Fruit fly (Drosophila melanogaster) whole organism, wandering third instar larva: ENCODE measurements around the gene CG18528.

Experiments used
- Abd-B ChIP-seq: fragments of >200 bp; optimal IDR thresholded peaks from 2 replicates; lab custom pipeline; 2017; ENCODE audit warnings: missing biosample characterization, missing genetic modification characterization
- CG32264 ChIP-seq: fragments of 200-800 bp; sonication (Bioruptor generic); optimal IDR thresholded peaks from 2 replicates; lab custom pipeline; 2016; ENCODE audit warnings: missing biosample characterization, missing genetic modification characterization
- CG9705 ChIP-seq: fragments of 200-800 bp; sonication (Bioruptor generic); optimal IDR thresholded peaks from 2 replicates; lab custom pipeline; 2018; ENCODE audit warnings: missing biosample characterization, mild to moderate bottlenecking, missing genetic modification characterization
- CrebA ChIP-seq: fragments of 200-800 bp; sonication (Bioruptor generic); optimal IDR thresholded peaks from 2 replicates; lab custom pipeline; 2016; ENCODE audit warnings: missing biosample characterization, mild to moderate bottlenecking, missing genetic modification characterization, borderline replicate concordance
- Dif ChIP-seq: fragments of 200-275, 200-300 bp; sonication (Bioruptor generic); optimal IDR thresholded peaks from 2 replicates; lab custom pipeline; 2018; ENCODE audit warnings: missing biosample characterization, missing genetic modification characterization; ENCODE audit not compliant: partially characterized antibody
- GATAd ChIP-seq: sonication (Bioruptor generic); optimal IDR thresholded peaks from 2 replicates; lab custom pipeline; 2016; ENCODE audit warnings: missing biosample characterization, missing genetic modification characterization
- HLH106 ChIP-seq: fragments of 200-800 bp; optimal IDR thresholded peaks from 3 replicates; lab custom pipeline; 2019; ENCODE audit warnings: missing biosample characterization, mild to moderate bottlenecking, missing genetic modification characterization, moderate library complexity
- Hnf4 ChIP-seq: fragments of 200-800 bp; sonication (Bioruptor generic); optimal IDR thresholded peaks from 2 replicates; lab custom pipeline; 2016; ENCODE audit warnings: missing biosample characterization, mild to moderate bottlenecking, missing genetic modification characterization
- Hr78 ChIP-seq: fragments of >200 bp; optimal IDR thresholded peaks from 2 replicates; lab custom pipeline; 2017; ENCODE audit warnings: missing biosample characterization, missing genetic modification characterization
- Hr83 ChIP-seq: fragments of 200-300 bp; sonication (Bioruptor generic); optimal IDR thresholded peaks from 2 replicates; lab custom pipeline; 2016; ENCODE audit warnings: missing biosample characterization, mild to moderate bottlenecking, missing genetic modification characterization, moderate library complexity; ENCODE audit not compliant: poor library complexity, severe bottlenecking
- Jra ChIP-seq: sonication (Bioruptor generic); optimal IDR thresholded peaks from 2 replicates; lab custom pipeline; 2016; ENCODE audit warnings: missing biosample characterization, missing genetic modification characterization
- Mio ChIP-seq: sonication (Bioruptor generic); optimal IDR thresholded peaks from 2 replicates; lab custom pipeline; 2016; ENCODE audit warnings: missing biosample characterization, missing genetic modification characterization
- Myc ChIP-seq: fragments of >200 bp; optimal IDR thresholded peaks from 2 replicates; lab custom pipeline; 2017
- N ChIP-seq: fragments of >200 bp; optimal IDR thresholded peaks from 2 replicates; lab custom pipeline; 2018; ENCODE audit warnings: missing biosample characterization, missing external identifiers, missing genetic modification characterization
- OdsH ChIP-seq: fragments of 200-800 bp; sonication (Bioruptor generic); optimal IDR thresholded peaks from 2 replicates; lab custom pipeline; 2016; ENCODE audit warnings: missing biosample characterization, mild to moderate bottlenecking, missing genetic modification characterization
- Rel ChIP-seq, 2 experiments: fragments of 200-800 bp; sonication (Bioruptor generic) in 1 of 2; optimal IDR thresholded peaks; 2 replicates in 1 of 2; 3 replicates in 1 of 2; lab custom pipeline; 2016 to 2019; ENCODE audit warnings: mild to moderate bottlenecking in 2 of 2, missing biosample characterization in 2 of 2, missing genetic modification characterization in 2 of 2, moderate library complexity in 1 of 2
- Sp1 ChIP-seq: fragments of 200-800 bp; sonication (Bioruptor generic); optimal IDR thresholded peaks from 3 replicates; lab custom pipeline; 2019; ENCODE audit warnings: missing biosample characterization, mild to moderate bottlenecking, missing genetic modification characterization, moderate library complexity
- Vsx2 ChIP-seq: fragments of 200-300, 225-300 bp; sonication (Bioruptor generic); optimal IDR thresholded peaks from 2 replicates; lab custom pipeline; 2018; ENCODE audit warnings: missing biosample characterization, missing genetic modification characterization; ENCODE audit not compliant: partially characterized antibody
- brk ChIP-seq: fragments of 200-800 bp; sonication (Bioruptor generic); optimal IDR thresholded peaks from 2 replicates; lab custom pipeline; 2016; ENCODE audit warnings: missing biosample characterization, mild to moderate bottlenecking, missing genetic modification characterization
- dmrt93B ChIP-seq: fragments of 200-800 bp; sonication (Bioruptor generic); optimal IDR thresholded peaks from 2 replicates; lab custom pipeline; 2018; ENCODE audit warnings: missing biosample characterization, mild to moderate bottlenecking, missing genetic modification characterization
- dsf ChIP-seq: sonication (Bioruptor generic); optimal IDR thresholded peaks from 2 replicates; lab custom pipeline; 2016; ENCODE audit warnings: missing biosample characterization, missing genetic modification characterization, borderline replicate concordance
- ey ChIP-seq: fragments of 200-800 bp; sonication (Bioruptor generic); optimal IDR thresholded peaks from 2 replicates; lab custom pipeline; 2016; ENCODE audit warnings: missing biosample characterization, missing genetic modification characterization
- foxo ChIP-seq, 2 experiments: fragments of 200-800 bp; sonication (Bioruptor generic); optimal IDR thresholded peaks; 2 replicates in 1 of 2; 3 replicates in 1 of 2; lab custom pipeline; 2016 to 2017; ENCODE audit warnings: missing biosample characterization in 2 of 2, missing genetic modification characterization in 2 of 2
- h ChIP-seq: fragments of 200-800 bp; sonication (Bioruptor generic); optimal IDR thresholded peaks from 3 replicates; lab custom pipeline; 2016; ENCODE audit warnings: missing biosample characterization, mild to moderate bottlenecking, missing genetic modification characterization
- jim ChIP-seq: fragments of 175-275, 200-325 bp; sonication (Bioruptor generic); optimal IDR thresholded peaks from 2 replicates; lab custom pipeline; 2016; ENCODE audit warnings: missing biosample characterization, mild to moderate bottlenecking, missing genetic modification characterization
- lola ChIP-seq: fragments of >200 bp; optimal IDR thresholded peaks from 2 replicates; lab custom pipeline; 2017; ENCODE audit warnings: missing biosample characterization, missing genetic modification characterization
- pan ChIP-seq: fragments of >200 bp; optimal IDR thresholded peaks from 2 replicates; lab custom pipeline; 2017
- sage ChIP-seq: fragments of 200-800 bp; sonication (Bioruptor generic); optimal IDR thresholded peaks from 2 replicates; lab custom pipeline; 2016; ENCODE audit warnings: missing biosample characterization, mild to moderate bottlenecking, missing genetic modification characterization
- sv ChIP-seq: fragments of 200-800 bp; sonication (Bioruptor generic); optimal IDR thresholded peaks from 3 replicates; lab custom pipeline; 2016; ENCODE audit warnings: missing biosample characterization, missing genetic modification characterization
- tai ChIP-seq: sonication (Bioruptor generic); optimal IDR thresholded peaks from 2 replicates; lab custom pipeline; 2016; ENCODE audit warnings: missing biosample characterization, missing genetic modification characterization
- usp ChIP-seq: fragments of >200 bp; optimal IDR thresholded peaks from 2 replicates; lab custom pipeline; 2017; ENCODE audit warnings: missing biosample characterization, missing genetic modification characterization
- woc ChIP-seq: sonication (Bioruptor generic); optimal IDR thresholded peaks from 2 replicates; lab custom pipeline; 2016; ENCODE audit warnings: missing biosample characterization, mild to moderate bottlenecking, missing genetic modification characterization

The CG18528 gene

DNA sequence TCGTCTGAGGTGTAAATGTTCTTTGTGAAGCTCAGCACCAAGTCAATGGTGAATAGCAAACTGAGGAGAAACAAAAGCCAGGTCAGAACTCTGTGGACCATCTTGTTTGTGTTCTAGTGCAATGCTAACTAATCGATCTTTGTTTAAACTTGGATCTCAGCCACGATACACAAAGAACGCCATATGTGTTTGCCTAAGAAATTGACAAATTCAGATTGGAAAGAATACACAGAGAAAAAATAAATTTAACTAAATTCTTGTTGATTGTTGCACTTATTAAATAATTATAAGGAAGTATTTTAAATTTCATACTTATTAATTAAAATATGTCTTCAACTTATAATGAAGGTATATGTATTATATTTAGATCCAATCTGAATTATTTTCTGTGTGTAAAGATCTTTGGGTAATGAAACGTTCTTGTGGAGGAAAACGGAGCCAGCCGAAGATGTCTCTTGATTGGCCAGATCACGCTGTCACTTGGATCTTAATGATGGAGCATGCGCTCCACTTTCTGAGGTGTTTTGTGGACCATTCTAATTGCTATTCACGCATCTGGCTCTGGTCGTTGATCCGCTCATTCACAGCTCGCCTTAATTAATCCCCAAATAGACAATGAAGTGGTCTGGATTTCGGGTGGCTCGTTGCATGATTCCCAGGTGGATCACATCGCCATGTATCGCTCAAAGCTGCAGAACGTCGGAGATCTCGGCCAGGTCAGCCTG lies 5.1 kb upstream of the CG18528 start, which contains the start of the genes CG17784 and CG13613:
TSS of gene CG17784 (minus strand) at position 101 of the 725 bp plus-strand sequence.
TSS of gene CG13613 (plus strand) at position 675 of the 725 bp plus-strand sequence.
- TF ChIP-seq tai (GFP tag; lab: Kevin White, UChicago) (no peak), HLH106 (no peak), Dif (GFP tag; lab: Kevin White, UChicago) (no peak), Vsx2 (no peak), foxo (GFP tag; optimal IDR thresholded peaks at IDR 0.05; lab: Kevin White, UChicago) (no peak), dmrt93B (no peak), ey (GFP tag; lab: Kevin White, UChicago) (no peak), jim (GFP tag; lab: Kevin White, UChicago) (no peak), CG9705 (no peak), Hr78 (GFP tag; lab: Kevin White, UChicago) (no peak), Sp1 (GFP tag; lab: Kevin White, UChicago) (no peak)
- TF ChIP-seq, all 38 proteins: peak for 0

DNA sequence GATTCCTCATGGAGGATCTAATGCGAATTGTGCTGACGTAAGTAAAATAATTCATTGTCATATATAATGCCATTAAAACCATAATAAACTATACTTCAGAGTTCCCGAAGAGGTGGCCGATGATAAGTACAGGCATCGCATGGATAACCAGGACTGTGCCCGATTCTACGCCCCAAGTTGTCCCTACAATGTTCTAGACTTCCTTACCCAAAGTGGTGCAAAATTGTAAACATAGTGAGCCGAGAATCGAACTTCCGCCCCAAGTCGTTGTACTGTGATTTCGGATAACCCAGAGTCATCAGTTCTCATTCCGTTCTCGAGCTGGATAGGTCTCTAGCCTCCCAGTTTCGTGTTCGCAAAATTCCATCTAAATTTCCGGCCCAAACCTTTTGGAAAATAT lies 2.9 kb upstream of the CG18528 start, which contains the start of gene CG33340:
TSS of gene CG33340 (plus strand) at position 301 of the 400 bp plus-strand sequence.
- TF ChIP-seq CG32264 (GFP tag; lab: Kevin White, UChicago) = no peak
- TF ChIP-seq lola = no peak
- TF ChIP-seq, all 38 proteins: peak for 0

DNA sequence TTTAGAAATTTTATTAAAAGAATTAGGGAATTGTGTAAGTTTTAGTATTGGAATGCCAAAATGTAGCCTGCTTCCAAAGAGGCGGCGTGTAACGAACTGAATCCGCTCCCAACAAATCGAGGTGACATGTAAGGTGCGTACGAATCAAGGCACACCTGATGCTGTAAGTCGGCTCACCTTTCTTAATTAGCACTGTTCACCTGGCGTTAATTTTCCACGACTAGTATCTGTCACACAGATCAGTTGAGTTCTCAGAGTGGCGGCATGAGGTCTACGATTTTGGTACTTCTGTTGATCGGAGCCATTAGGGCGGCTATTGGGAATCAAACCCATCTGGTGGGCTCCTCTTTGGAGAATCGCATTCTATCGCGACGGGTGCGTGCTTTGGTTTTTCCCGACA lies 1.6 kb upstream of the CG18528 start, which contains the start of the genes CG5762 and CG33339:
TSS of gene CG5762 (minus strand) at position 101 of the 400 bp plus-strand sequence.
TSS of gene CG33339 (plus strand) at position 265 of the 400 bp plus-strand sequence.
- TF ChIP-seq CrebA (GFP tag; lab: Kevin White, UChicago) = no peak
- TF ChIP-seq OdsH = no peak
- TF ChIP-seq dsf (GFP tag; lab: Kevin White, UChicago) = no peak
- TF ChIP-seq N (GFP tag; lab: Kevin White, UChicago) = no peak
- TF ChIP-seq jim (GFP tag; lab: Kevin White, UChicago) = no peak
- TF ChIP-seq Hr83 = no peak
- TF ChIP-seq brk (GFP tag; lab: Kevin White, UChicago) = no peak
- no peak for TF ChIP-seq Myc (lab: Kevin White, UChicago)
- TF ChIP-seq Rel (GFP tag; optimal IDR thresholded peaks at IDR 0.05; lab: Kevin White, UChicago) = no peak
- no peak for TF ChIP-seq Rel (tag; optimal IDR thresholded peaks at IDR 0.05; lab: Kevin White, UChicago)
- TF ChIP-seq, all 38 proteins: peak for 0

DNA sequence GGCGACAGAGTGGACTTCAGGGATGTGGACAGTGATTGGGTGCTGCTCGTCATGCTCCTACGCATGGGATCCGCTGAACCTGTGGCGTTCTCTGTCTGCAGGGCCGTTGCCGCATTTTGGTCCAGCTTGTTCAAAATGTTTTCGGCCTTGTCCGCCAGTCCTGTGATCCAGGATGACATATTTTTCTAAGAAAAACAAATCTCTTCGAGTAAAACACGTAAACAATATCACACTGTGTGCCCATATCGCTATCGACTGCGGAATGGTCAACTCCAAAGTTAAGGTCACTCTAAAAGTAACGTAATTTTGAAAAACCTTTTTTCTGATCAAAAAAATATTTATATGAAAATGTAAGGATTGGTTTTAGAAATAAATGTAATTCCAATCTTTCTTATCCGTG lies 2.2 kb downstream of the CG18528 start, which contains the start of gene Golgin84:
TSS of gene Golgin84 (minus strand) at position 241 of the 400 bp plus-strand sequence.
- no peak for TF ChIP-seq usp
- no peak for TF ChIP-seq Hr83
- TF ChIP-seq Abd-B = no peak
- no peak for TF ChIP-seq OdsH
- no peak for TF ChIP-seq CG32264 (GFP tag; lab: Kevin White, UChicago)
- TF ChIP-seq pan (lab: Kevin White, UChicago) = no peak
- TF ChIP-seq brk (GFP tag; lab: Kevin White, UChicago) = no peak
- no peak for TF ChIP-seq h (GFP tag; lab: Kevin White, UChicago)
- no peak for TF ChIP-seq CG9705
- TF ChIP-seq woc (GFP tag; lab: Kevin White, UChicago) = no peak
- TF ChIP-seq Hnf4 = no peak
- no peak for TF ChIP-seq lola
- TF ChIP-seq sv (GFP tag; lab: Kevin White, UChicago) = no peak
- no peak for TF ChIP-seq Vsx2
- no peak for TF ChIP-seq Myc (lab: Kevin White, UChicago)
- no peak for TF ChIP-seq dmrt93B
- no peak for TF ChIP-seq foxo (GFP tag; optimal IDR thresholded peaks at IDR 0.05; lab: Kevin White, UChicago)

DNA sequence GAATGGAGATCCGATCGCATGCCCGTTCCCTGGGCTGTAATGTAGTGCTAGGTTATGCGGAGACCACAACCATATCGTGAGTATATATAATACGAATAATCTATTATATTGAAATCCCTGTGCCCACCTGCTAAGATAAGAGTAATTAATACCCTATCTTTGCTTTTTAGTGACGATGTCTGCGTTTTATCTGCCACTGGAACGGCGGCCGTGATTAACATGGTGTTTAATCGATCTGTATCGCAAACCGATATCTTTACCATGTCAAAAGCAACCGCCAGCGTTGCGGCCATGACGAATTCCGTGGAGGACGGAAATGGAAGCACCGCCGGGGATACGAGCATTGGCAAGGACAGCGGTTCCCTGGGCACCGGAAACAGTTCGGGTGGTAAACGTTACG lies 6.5 kb downstream of the CG18528 start:
- TF ChIP-seq Dif (GFP tag; lab: Kevin White, UChicago) (no peak), tai (GFP tag; lab: Kevin White, UChicago) (no peak), pan (lab: Kevin White, UChicago) (no peak), Vsx2 (no peak), N (GFP tag; lab: Kevin White, UChicago) (no peak), Hr83 (no peak), Jra (GFP tag; lab: Kevin White, UChicago) (no peak), sage (GFP tag; lab: Kevin White, UChicago) (no peak), dsf (GFP tag; lab: Kevin White, UChicago) (no peak), CG9705 (no peak), Mio (GFP tag; lab: Kevin White, UChicago) (no peak), GATAd (no peak), CG32264 (GFP tag; lab: Kevin White, UChicago) (no peak), usp (no peak), HLH106 (no peak), foxo (GFP tag; optimal IDR thresholded peaks at IDR 0.05; lab: Kevin White, UChicago) (no peak), CrebA (GFP tag; lab: Kevin White, UChicago) (no peak), dmrt93B (no peak), ey (GFP tag; lab: Kevin White, UChicago) (no peak), Hnf4 (no peak)
